Fruit fly (Drosophila melanogaster) whole organism, embryonic: ENCODE data around the gene lgs.

Experiments used
- Adf1 ChIP-seq: fragments of 200-800 bp; sonication (Bioruptor generic); IDR thresholded peaks from 2 replicates; pipeline ENCODE4 v1.3.6; 2022; ENCODE audit warnings: missing biosample characterization, missing genetic modification characterization
- Bdp1 ChIP-seq: fragments of 200-800 bp; sonication (Bioruptor generic); optimal IDR thresholded peaks from 3 replicates; lab custom pipeline; 2016; ENCODE audit warnings: missing biosample characterization, missing genetic modification characterization
- BtbVII ChIP-seq: fragments of 200-800 bp; sonication (Bioruptor generic); optimal IDR thresholded peaks from 3 replicates; lab custom pipeline; 2017; ENCODE audit warnings: missing biosample characterization, mild to moderate bottlenecking, missing genetic modification characterization
- CG10267 ChIP-seq: fragments of 200-800 bp; sonication (Bioruptor generic); optimal IDR thresholded peaks from 2 replicates; lab custom pipeline; 2018; ENCODE audit warnings: missing biosample characterization, mild to moderate bottlenecking, missing genetic modification characterization, moderate library complexity
- CG10366 ChIP-seq: fragments of 200-800 bp; sonication (Bioruptor generic); IDR thresholded peaks from 2 replicates; pipeline ENCODE4 v1.3.6; 2022; ENCODE audit warnings: missing biosample characterization, missing genetic modification characterization
- CG10462 ChIP-seq: fragments of 200-800 bp; sonication (Bioruptor generic); optimal IDR thresholded peaks from 2 replicates; lab custom pipeline; 2016; ENCODE audit warnings: missing biosample characterization, missing genetic modification characterization
- CG10565 ChIP-seq: fragments of 200-800 bp; sonication (Bioruptor generic); optimal IDR thresholded peaks from 3 replicates; lab custom pipeline; 2016; ENCODE audit warnings: missing biosample characterization, mild to moderate bottlenecking, missing genetic modification characterization
- CG10979 ChIP-seq: fragments of 200-800 bp; sonication (Bioruptor generic); optimal IDR thresholded peaks from 2 replicates; lab custom pipeline; 2018; ENCODE audit warnings: missing biosample characterization, mild to moderate bottlenecking, missing genetic modification characterization, moderate library complexity
- CG11696 ChIP-seq: fragments of 200-800 bp; sonication (Bioruptor generic); IDR thresholded peaks from 2 replicates; pipeline ENCODE4 v1.3.6; 2022; ENCODE audit warnings: missing biosample characterization, missing genetic modification characterization
- CG1233 ChIP-seq: fragments of 200-800 bp; sonication (Bioruptor generic); optimal IDR thresholded peaks from 4 replicates; lab custom pipeline; 2018; ENCODE audit warnings: missing biosample characterization, mild to moderate bottlenecking, missing genetic modification characterization
- CG14667 ChIP-seq: fragments of 200-800 bp; sonication (Bioruptor generic); IDR thresholded peaks from 2 replicates; pipeline ENCODE4 v1.3.6; 2022; ENCODE audit warnings: missing biosample characterization, missing genetic modification characterization
- CG17328 ChIP-seq: fragments of 200-800 bp; sonication (Bioruptor generic); IDR thresholded peaks from 2 replicates; pipeline ENCODE4 v1.3.6; 2022; ENCODE audit warnings: missing biosample characterization, missing genetic modification characterization
- CG17612 ChIP-seq: fragments of 200-800 bp; sonication (Bioruptor generic); IDR thresholded peaks from 2 replicates; pipeline ENCODE4 v1.3.6; 2022; ENCODE audit warnings: missing biosample characterization, missing genetic modification characterization
- CG1792 ChIP-seq: fragments of 200-800 bp; sonication (Bioruptor generic); optimal IDR thresholded peaks from 2 replicates; lab custom pipeline; 2016; ENCODE audit warnings: missing biosample characterization, missing genetic modification characterization
- CG30431 ChIP-seq: fragments of 200-800 bp; sonication (Bioruptor generic); optimal IDR thresholded peaks from 2 replicates; lab custom pipeline; 2017; ENCODE audit warnings: missing biosample characterization, missing genetic modification characterization
- CG31365 ChIP-seq: fragments of 200-800 bp; sonication (Bioruptor generic); optimal IDR thresholded peaks from 2 replicates; lab custom pipeline; 2018; ENCODE audit warnings: missing biosample characterization, mild to moderate bottlenecking, missing genetic modification characterization
- CG4854 ChIP-seq: fragments of 200-800 bp; sonication (Bioruptor generic); optimal IDR thresholded peaks from 2 replicates; lab custom pipeline; 2016; ENCODE audit warnings: missing biosample characterization, missing genetic modification characterization, inconsistent platforms
- CG7839 ChIP-seq: fragments of 200-800 bp; sonication (Bioruptor generic); optimal IDR thresholded peaks from 3 replicates; lab custom pipeline; 2018; ENCODE audit warnings: missing biosample characterization, mild to moderate bottlenecking, missing genetic modification characterization, moderate library complexity
- CG8290 ChIP-seq, 3 experiments: fragments of 200-800 bp; sonication (Bioruptor generic); optimal IDR thresholded peaks; 2 replicates each; lab custom pipeline; 2016 to 2019; ENCODE audit warnings: missing biosample characterization in 3 of 3, missing genetic modification characterization in 3 of 3, mild to moderate bottlenecking in 2 of 3, moderate library complexity in 1 of 3
- Camta ChIP-seq: fragments of 200-800 bp; sonication (Bioruptor generic); optimal IDR thresholded peaks from 2 replicates; lab custom pipeline; 2016; ENCODE audit warnings: missing biosample characterization, missing genetic modification characterization
- D ChIP-seq, 2 experiments: fragments of 200-800 bp in 1 of 2; fragments of >200 bp in 1 of 2; sonication (Bioruptor generic) in 1 of 2; optimal IDR thresholded peaks; 2 replicates in 1 of 2; 3 replicates in 1 of 2; lab custom pipeline; 2017; ENCODE audit warnings: mild to moderate bottlenecking in 1 of 2, missing biosample characterization in 1 of 2, missing genetic modification characterization in 1 of 2, missing genetic modification reagents in 1 of 2
- D19A ChIP-seq: fragments of 200-800 bp; optimal IDR thresholded peaks from 3 replicates; lab custom pipeline; 2019; ENCODE audit warnings: missing biosample characterization, mild to moderate bottlenecking, missing genetic modification characterization, moderate library complexity
- H15 ChIP-seq: fragments of 200-800 bp; sonication (Bioruptor generic); IDR thresholded peaks from 3 replicates; pipeline ENCODE4 v1.3.6; 2022; ENCODE audit warnings: missing biosample characterization, missing genetic modification characterization
- HmgD ChIP-seq: fragments of 200-800 bp; sonication (Bioruptor generic); optimal IDR thresholded peaks from 3 replicates; lab custom pipeline; 2016; ENCODE audit warnings: missing biosample characterization, missing genetic modification characterization
- Hmx ChIP-seq: fragments of 200-800 bp; sonication (Bioruptor generic); optimal IDR thresholded peaks from 2 replicates; lab custom pipeline; 2016; ENCODE audit warnings: missing biosample characterization, missing genetic modification characterization
- Hr78 ChIP-seq, 2 experiments: fragments of 200-800 bp in 1 of 2; fragments of >200 bp in 1 of 2; sonication (Bioruptor generic) in 1 of 2; optimal IDR thresholded peaks; 2 replicates each; lab custom pipeline; 2017 to 2019; ENCODE audit warnings: missing biosample characterization in 2 of 2, missing genetic modification characterization in 2 of 2, mild to moderate bottlenecking in 1 of 2, moderate library complexity in 1 of 2
- Kr ChIP-seq: fragments of 200-800 bp; sonication (Bioruptor generic); optimal IDR thresholded peaks from 2 replicates; lab custom pipeline; 2017; ENCODE audit warnings: missing biosample characterization, mild to moderate bottlenecking, missing genetic modification characterization
- MBD-R2 ChIP-seq: fragments of 200-800 bp; sonication (Bioruptor generic); IDR thresholded peaks from 2 replicates; pipeline ENCODE4 v1.3.6; 2022; ENCODE audit warnings: missing biosample characterization, missing genetic modification characterization
- Mes4 ChIP-seq: fragments of 200-800 bp; sonication (Bioruptor generic); optimal IDR thresholded peaks from 2 replicates; lab custom pipeline; 2016; ENCODE audit warnings: missing biosample characterization, missing genetic modification characterization
- Oaz ChIP-seq: fragments of 200-800 bp; sonication (Bioruptor generic); IDR thresholded peaks from 2 replicates; pipeline ENCODE4 v1.3.6; 2022; ENCODE audit warnings: missing biosample characterization, missing genetic modification characterization
- Pdp1 ChIP-seq, 2 experiments: fragments of 200-800 bp; sonication (Bioruptor generic); optimal IDR thresholded peaks; 3 replicates each; lab custom pipeline; 2016; ENCODE audit warnings: missing biosample characterization in 2 of 2, missing genetic modification characterization in 2 of 2, mild to moderate bottlenecking in 1 of 2, moderate library complexity in 1 of 2
- Scr ChIP-seq: fragments of 200-800 bp; sonication (Bioruptor generic); IDR thresholded peaks from 2 replicates; pipeline ENCODE4 v1.3.6; 2022; ENCODE audit warnings: missing biosample characterization, missing genetic modification characterization; ENCODE audit not compliant: partially characterized antibody
- Stat92E ChIP-seq, 3 experiments: fragments of >200 bp in 2 of 3; fragments of 200-800 bp in 1 of 3; sonication (Bioruptor generic) in 1 of 3; optimal IDR thresholded peaks; 2 replicates each; lab custom pipeline; 2017 to 2019; ENCODE audit warnings: missing biosample characterization in 3 of 3, missing genetic modification characterization in 3 of 3, mild to moderate bottlenecking in 1 of 3, moderate library complexity in 1 of 3
- amos ChIP-seq: fragments of 200-800 bp; sonication (Bioruptor generic); IDR thresholded peaks from 2 replicates; pipeline ENCODE4 v1.3.6; 2022; ENCODE audit warnings: missing biosample characterization, missing genetic modification characterization; ENCODE audit not compliant: partially characterized antibody
- btn ChIP-seq: fragments of 200-800 bp; sonication (Bioruptor generic); optimal IDR thresholded peaks from 2 replicates; lab custom pipeline; 2016; ENCODE audit warnings: missing biosample characterization, missing genetic modification characterization
- corto ChIP-seq: fragments of 200-800 bp; sonication (Bioruptor generic); optimal IDR thresholded peaks from 2 replicates; lab custom pipeline; 2016; ENCODE audit warnings: missing biosample characterization, mild to moderate bottlenecking, missing genetic modification characterization, moderate library complexity
- crc ChIP-seq: fragments of 200-800 bp; sonication (Bioruptor generic); optimal IDR thresholded peaks from 2 replicates; lab custom pipeline; 2016; ENCODE audit warnings: missing biosample characterization, missing genetic modification characterization
- dysf ChIP-seq: fragments of 200-800 bp; sonication (Bioruptor generic); IDR thresholded peaks from 3 replicates; pipeline ENCODE4 v1.3.6; 2022; ENCODE audit warnings: missing biosample characterization, missing genetic modification characterization
- fd102C ChIP-seq: fragments of 200-800 bp; sonication (Bioruptor generic); optimal IDR thresholded peaks from 2 replicates; lab custom pipeline; 2018; ENCODE audit warnings: missing biosample characterization, mild to moderate bottlenecking, missing genetic modification characterization, moderate library complexity
- gce ChIP-seq: fragments of 200-800 bp; sonication (Bioruptor generic); IDR thresholded peaks from 3 replicates; pipeline ENCODE4 v1.3.6; 2022; ENCODE audit warnings: missing biosample characterization, missing genetic modification characterization
- kay ChIP-seq: fragments of 200-800 bp; sonication (Bioruptor generic); optimal IDR thresholded peaks from 2 replicates; lab custom pipeline; 2016; ENCODE audit warnings: missing biosample characterization, missing genetic modification characterization
- kni ChIP-seq: fragments of 200-800 bp; sonication (Bioruptor generic); optimal IDR thresholded peaks from 3 replicates; lab custom pipeline; 2017; ENCODE audit warnings: mild to moderate bottlenecking, missing biosample characterization, missing genetic modification reagents, missing genetic modification characterization
- nerfin-2 ChIP-seq: fragments of 200-800 bp; sonication (Bioruptor generic); IDR thresholded peaks from 2 replicates; pipeline ENCODE4 v1.3.6; 2022; ENCODE audit warnings: missing biosample characterization, missing genetic modification characterization; ENCODE audit not compliant: partially characterized antibody
- prd ChIP-seq, 3 experiments: fragments of >200 bp in 2 of 3; fragments of 200-800 bp in 1 of 3; sonication (Bioruptor generic) in 1 of 3; optimal IDR thresholded peaks in 2 of 3; IDR thresholded peaks in 1 of 3; 2 replicates in 2 of 3; 3 replicates in 1 of 3; pipeline versions ENCODE4 v1.3.6 to Lab custom; 2017 to 2022; ENCODE audit warnings: missing biosample characterization in 1 of 3, missing genetic modification characterization in 1 of 3
- salm ChIP-seq: fragments of 200-800 bp; sonication (Bioruptor generic); optimal IDR thresholded peaks from 2 replicates; lab custom pipeline; 2018; ENCODE audit warnings: missing biosample characterization, mild to moderate bottlenecking, missing genetic modification characterization
- shn ChIP-seq: fragments of 200-800 bp; sonication (Bioruptor generic); optimal IDR thresholded peaks from 3 replicates; lab custom pipeline; 2016; ENCODE audit warnings: missing biosample characterization, missing genetic modification characterization
- sisA ChIP-seq: fragments of 200-800 bp; sonication (Bioruptor generic); IDR thresholded peaks from 2 replicates; pipeline ENCODE4 v1.3.6; 2022; ENCODE audit warnings: missing biosample characterization, missing genetic modification characterization
- slp2 ChIP-seq: fragments of 200-800 bp; sonication (Bioruptor generic); optimal IDR thresholded peaks from 2 replicates; lab custom pipeline; 2016; ENCODE audit warnings: missing biosample characterization, missing genetic modification characterization
- sna ChIP-seq: fragments of 200-800 bp; sonication (Bioruptor generic); IDR thresholded peaks from 2 replicates; pipeline ENCODE4 v1.3.6; 2022; ENCODE audit warnings: missing biosample characterization, missing genetic modification characterization; ENCODE audit not compliant: partially characterized antibody
- tio ChIP-seq: fragments of 200-800 bp; sonication (Bioruptor generic); optimal IDR thresholded peaks from 2 replicates; lab custom pipeline; 2017; ENCODE audit warnings: missing biosample characterization, missing genetic modification characterization, inconsistent platforms

The lgs gene

dm6 chr4:404325-404724, 39.4 kb downstream of the lgs start (continued):
- TF ChIP-seq btn (GFP tag; lab: Kevin White, UChicago) = no peak
- peak; percentile 61 for TF ChIP-seq CG1233
- no peak for TF ChIP-seq CG10366
- TF ChIP-seq Mes4 (GFP tag; lab: Kevin White, UChicago) = no peak
- TF ChIP-seq Oaz (GFP tag; lab: Robert Waterston, UW) = no peak
- peak; percentile 54 for TF ChIP-seq CG7839 (tag; lab: Kevin White, UChicago)
- TF ChIP-seq salm = no peak
- TF ChIP-seq CG8290 (GFP tag; optimal IDR thresholded peaks at IDR 0.05; lab: Kevin White, UChicago) = peak; percentile 40
- no peak for TF ChIP-seq CG8290 (tag; optimal IDR thresholded peaks at IDR 0.05; lab: Kevin White, UChicago)
- TF ChIP-seq D (optimal IDR thresholded peaks at IDR 0.05; lab: Kevin White, UChicago) = no peak
- TF ChIP-seq D (GFP tag; optimal IDR thresholded peaks at IDR 0.05; lab: Kevin White, UChicago) = peak; percentile 41
- no peak for TF ChIP-seq crc (GFP tag; lab: Kevin White, UChicago)
- TF ChIP-seq Bdp1 (GFP tag; lab: Kevin White, UChicago) = no peak
- TF ChIP-seq BtbVII (GFP tag; lab: Kevin White, UChicago) = peak; percentile 64
- TF ChIP-seq Hmx (GFP tag; lab: Kevin White, UChicago) = no peak
- TF ChIP-seq CG31365 (tag; lab: Kevin White, UChicago) = peak; percentile 34
- no peak for TF ChIP-seq CG14667
- TF ChIP-seq kni = peak; percentile 23
- TF ChIP-seq gce (GFP tag; lab: Robert Waterston, UW) = no peak
- TF ChIP-seq Pdp1 (GFP tag; optimal IDR thresholded peaks at IDR 0.05; lab: Kevin White, UChicago) = peak in 1 of 2 experiments; percentile 16
- TF ChIP-seq CG10462 (GFP tag; lab: Kevin White, UChicago) = no peak
- no peak for TF ChIP-seq CG11696 (GFP tag; lab: Robert Waterston, UW)
- no peak for TF ChIP-seq CG4854 (GFP tag; lab: Kevin White, UChicago)
- peak; percentile 49 for TF ChIP-seq fd102C (GFP tag; lab: Kevin White, UChicago)
- no peak for TF ChIP-seq prd (optimal IDR thresholded peaks at IDR 0.05; lab: Kevin White, UChicago)
- no peak for TF ChIP-seq prd (GFP tag; IDR thresholded peaks at IDR 0.05; lab: Robert Waterston, UW)
- peak; percentile 65 for TF ChIP-seq CG10979 (tag; lab: Kevin White, UChicago)
- TF ChIP-seq shn (GFP tag; lab: Kevin White, UChicago) = no peak
- no peak for TF ChIP-seq Camta
- TF ChIP-seq CG10267 (tag; lab: Kevin White, UChicago) = peak; percentile 62
- TF ChIP-seq Hr78 (GFP tag; optimal IDR thresholded peaks at IDR 0.05; lab: Kevin White, UChicago) = no peak
- no peak for TF ChIP-seq Scr (GFP tag; lab: Robert Waterston, UW)
- no peak for TF ChIP-seq CG30431 (GFP tag; lab: Kevin White, UChicago)
- no peak for TF ChIP-seq CG1792
- TF ChIP-seq Kr (GFP tag; lab: Kevin White, UChicago) = no peak
- TF ChIP-seq sna (GFP tag; lab: Robert Waterston, UW) = no peak
- TF ChIP-seq HmgD (GFP tag; lab: Kevin White, UChicago) = no peak
- no peak for TF ChIP-seq dysf (GFP tag; lab: Robert Waterston, UW)
- peak; percentile 60 for TF ChIP-seq D19A (tag; lab: Kevin White, UChicago)
- TF ChIP-seq CG10565 = no peak
- TF ChIP-seq sisA (GFP tag; lab: Robert Waterston, UW) = no peak
- TF ChIP-seq amos = no peak
- TF ChIP-seq corto = no peak
- TF ChIP-seq Stat92E (GFP tag; optimal IDR thresholded peaks at IDR 0.05; lab: Kevin White, UChicago) = no peak
- no peak for TF ChIP-seq MBD-R2
- TF ChIP-seq slp2 = no peak
- TF ChIP-seq CG17328 = no peak
- no peak for TF ChIP-seq kay (GFP tag; lab: Kevin White, UChicago)
- no peak for TF ChIP-seq H15
- TF ChIP-seq nerfin-2 = no peak
- no peak for TF ChIP-seq CG17612 (GFP tag; lab: Robert Waterston, UW)
- TF ChIP-seq tio (GFP tag; lab: Kevin White, UChicago) = no peak
- no peak for TF ChIP-seq Adf1 (GFP tag; lab: Robert Waterston, UW)
